Worm (Caenorhabditis elegans) whole organism, early embryonic: ENCODE measurements around the gene R07A4.2.

ENCODE experiments used
- F13C5.2 ChIP-seq: sonication (generic microtip); optimal IDR thresholded peaks from 2 replicates; lab custom pipeline; 2017; ENCODE audit warnings: mild to moderate bottlenecking, missing genetic modification characterization, inconsistent platforms, missing compliant biosample characterization
- ama-1 ChIP-seq: fragments of 150-350 bp; optimal IDR thresholded peaks from 2 replicates; lab custom pipeline; 2014
- ceh-13 ChIP-seq: fragments of 200-800 bp; sonication (Bioruptor generic); optimal IDR thresholded peaks from 2 replicates; lab custom pipeline; 2018; ENCODE audit warnings: mild to moderate bottlenecking, missing genetic modification characterization, missing compliant biosample characterization
- ceh-36 ChIP-seq: sonication (generic microtip); optimal IDR thresholded peaks from 2 replicates; lab custom pipeline; 2016; ENCODE audit warnings: missing genetic modification characterization, inconsistent platforms, missing compliant biosample characterization
- ets-7 ChIP-seq: sonication (generic microtip); optimal IDR thresholded peaks from 2 replicates; lab custom pipeline; 2016; ENCODE audit warnings: missing genotype, missing genetic modification characterization, missing compliant biosample characterization
- flt-1 ChIP-seq: fragments of 200-800 bp; sonication (Bioruptor generic); IDR thresholded peaks from 2 replicates; pipeline ENCODE4 v1.3.6; 2022; ENCODE audit warnings: missing genetic modification characterization, missing compliant biosample characterization
- hmg-4 ChIP-seq: fragments of 200-800 bp; sonication (Bioruptor generic); optimal IDR thresholded peaks from 2 replicates; lab custom pipeline; 2018; ENCODE audit warnings: mild to moderate bottlenecking, missing genetic modification characterization, missing compliant biosample characterization
- hnd-1 ChIP-seq: sonication (generic microtip); optimal IDR thresholded peaks from 2 replicates; lab custom pipeline; 2016; ENCODE audit warnings: missing genetic modification characterization, missing compliant biosample characterization
- pes-1 ChIP-seq: fragments of 200-800 bp; sonication (Bioruptor generic); IDR thresholded peaks from 2 replicates; pipeline ENCODE4 v1.3.6; 2022; ENCODE audit warnings: missing genetic modification reagents, missing genetic modification characterization, missing compliant biosample characterization
- scrt-1 ChIP-seq: fragments of 200-800 bp; sonication (Bioruptor generic); IDR thresholded peaks from 2 replicates; pipeline ENCODE4 v1.3.6; 2022; ENCODE audit warnings: missing genetic modification characterization, missing compliant biosample characterization
- tbx-11 ChIP-seq: fragments of 200-800 bp; sonication (Bioruptor generic); IDR thresholded peaks from 2 replicates; pipeline ENCODE4 v1.3.6; 2022; ENCODE audit warnings: missing genetic modification characterization, missing compliant biosample characterization

DNA sequence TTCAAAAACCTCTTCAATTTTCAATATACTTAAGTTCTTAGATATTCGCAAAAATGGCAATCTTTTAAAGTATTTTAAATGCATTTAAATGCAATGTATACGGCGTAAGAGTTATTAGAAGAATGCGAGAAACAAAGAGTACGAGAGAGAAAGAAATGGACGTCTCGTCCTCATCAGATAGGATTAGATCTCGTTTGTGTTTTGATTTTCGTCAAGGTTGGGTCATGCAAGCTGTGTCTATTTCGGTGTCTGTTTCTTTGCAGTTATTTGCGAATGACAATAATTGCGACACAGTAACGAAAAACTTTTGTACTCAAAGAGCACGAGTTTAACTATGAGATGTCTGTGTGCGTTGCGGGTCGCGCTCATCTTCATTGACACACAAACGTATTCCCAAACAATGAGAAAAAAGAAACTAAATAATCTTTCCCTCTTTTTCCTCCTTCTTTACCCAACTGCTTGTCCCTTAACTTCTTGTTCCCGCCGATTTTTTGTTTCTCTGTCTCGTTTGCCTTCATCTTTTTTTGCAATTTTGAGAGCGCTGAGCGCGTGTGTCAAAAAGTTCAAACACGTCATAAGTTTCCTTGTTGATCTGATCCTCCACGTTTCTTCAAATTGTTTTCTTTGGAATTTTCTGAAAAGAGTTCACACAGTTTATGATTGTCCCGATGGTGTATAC, 20.8 kb upstream of the R07A4.2 start:
- TF ChIP-seq hnd-1 (tag; lab: Kevin White, UChicago) (no peak), ama-1 (no peak), tbx-11 (GFP tag; lab: Robert Waterston, UW) (no peak), hmg-4 (GFP tag; lab: Kevin White, UChicago) (no peak), ceh-13 (GFP tag; lab: Kevin White, UChicago) (no peak), ceh-36 (no peak), flt-1 (GFP tag; lab: Robert Waterston, UW) (no peak), scrt-1 (GFP tag; lab: Robert Waterston, UW) (no peak), ets-7 (tag; lab: Kevin White, UChicago) (no peak), F13C5.2 (tag; lab: Kevin White, UChicago) (no peak), pes-1 (no peak)
